Worm (Caenorhabditis elegans): ENCODE measurements around the gene srw-86.
A peak's percentile ranks its signal among the peaks of the same experiment; 100 is the strongest.

srw-86 gene

ce11 chrV:19354506-19354905, 46.0 kb downstream of the srw-86 start:
- TF ChIP-seq gmeb-1 (tag; optimal IDR thresholded peaks at IDR 0.05) = no peak
- TF ChIP-seq mab-5 (tag; optimal IDR thresholded peaks at IDR 0.05) = no peak
- TF ChIP-seq sem-4 (tag; optimal IDR thresholded peaks at IDR 0.05) = no peak
- no peak for TF ChIP-seq ceh-82 (tag; optimal IDR thresholded peaks at IDR 0.05)
- TF ChIP-seq nhr-77 (tag; optimal IDR thresholded peaks at IDR 0.05) = no peak
- TF ChIP-seq mbf-1 (tag; optimal IDR thresholded peaks at IDR 0.05) = no peak
- TF ChIP-seq dmd-4 (tag; optimal IDR thresholded peaks at IDR 0.05) = no peak
- TF ChIP-seq sma-9 (GFP tag; optimal IDR thresholded peaks at IDR 0.05) = no peak
- TF ChIP-seq sma-9 (tag; optimal IDR thresholded peaks at IDR 0.05) = no peak
- TF ChIP-seq Y55F3AM.14 (GFP tag; optimal IDR thresholded peaks at IDR 0.05) = no peak
- no peak for TF ChIP-seq ztf-11 (tag; optimal IDR thresholded peaks at IDR 0.05)
- TF ChIP-seq lin-13 (GFP tag; optimal IDR thresholded peaks at IDR 0.05) = no peak
- no peak for TF ChIP-seq egl-27 (tag; optimal IDR thresholded peaks at IDR 0.05)
- no peak for TF ChIP-seq nhr-11 (tag; optimal IDR thresholded peaks at IDR 0.05)
- no peak for TF ChIP-seq crh-2 (tag; optimal IDR thresholded peaks at IDR 0.05)
- TF ChIP-seq lsy-2 (tag; optimal IDR thresholded peaks at IDR 0.05) = no peak
- no peak for TF ChIP-seq elt-1 (tag; optimal IDR thresholded peaks at IDR 0.05)
- TF ChIP-seq ztf-4 (tag; optimal IDR thresholded peaks at IDR 0.05) = no peak
- no peak for TF ChIP-seq C34F6.9 (tag; optimal IDR thresholded peaks at IDR 0.05)
- no peak for TF ChIP-seq skn-1 (tag; optimal IDR thresholded peaks at IDR 0.05)

DNA sequence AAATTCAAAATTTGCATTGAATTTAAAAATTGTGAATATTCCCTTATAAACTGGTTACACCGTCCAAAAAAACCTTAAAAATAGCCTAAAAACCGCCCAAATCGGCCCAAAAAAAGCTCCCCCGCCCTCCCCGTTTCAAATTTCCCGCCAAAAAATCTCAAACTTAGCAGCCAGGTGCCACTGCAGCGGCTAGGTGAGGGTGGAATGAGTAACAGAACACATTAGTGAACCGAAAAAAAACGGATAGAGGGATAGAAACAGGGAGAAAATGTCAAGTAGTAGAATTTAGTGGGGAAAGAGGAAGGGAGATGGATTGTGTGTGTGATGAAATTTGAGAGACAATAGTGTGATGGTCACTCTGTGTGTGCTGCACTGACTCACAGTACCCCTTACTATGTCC, 48.6 kb downstream of the srw-86 start:
- TF ChIP-seq nhr-129 (tag; optimal IDR thresholded peaks at IDR 0.05) = peak; percentile 15
- no peak for TF ChIP-seq egl-27 (tag; optimal IDR thresholded peaks at IDR 0.05)

Measured in whole organism, L2 larva.